Fruit fly (Drosophila melanogaster) whole organism, embryonic: ENCODE measurements around the gene miple1.

Experiments used
- CG10209 ChIP-seq: fragments of 200-800 bp; sonication (Bioruptor generic); optimal IDR thresholded peaks from 3 replicates; lab custom pipeline; 2017; ENCODE audit warnings: missing biosample characterization, mild to moderate bottlenecking, missing genetic modification characterization, missing genetic modification reagents
- CG14667 ChIP-seq: fragments of 200-800 bp; sonication (Bioruptor generic); IDR thresholded peaks from 2 replicates; pipeline ENCODE4 v1.3.6; 2022; ENCODE audit warnings: missing biosample characterization, missing genetic modification characterization
- CG15601 ChIP-seq: fragments of 200-800 bp; sonication (Bioruptor generic); optimal IDR thresholded peaks from 3 replicates; lab custom pipeline; 2019; ENCODE audit warnings: missing biosample characterization, mild to moderate bottlenecking, missing genetic modification characterization, moderate library complexity
- CG4328 ChIP-seq: fragments of 200-800 bp; sonication (Bioruptor generic); optimal IDR thresholded peaks from 3 replicates; lab custom pipeline; 2017; ENCODE audit warnings: missing biosample characterization, missing genetic modification reagents, missing genetic modification characterization
- CG9437 ChIP-seq: fragments of 200-800 bp; sonication (Bioruptor generic); optimal IDR thresholded peaks from 2 replicates; lab custom pipeline; 2018; ENCODE audit warnings: missing biosample characterization, mild to moderate bottlenecking, missing genetic modification characterization
- Hr39 ChIP-seq: fragments of >200 bp; optimal IDR thresholded peaks from 2 replicates; lab custom pipeline; 2017
- bsh ChIP-seq, 2 experiments: fragments of 200-800 bp; sonication (Bioruptor generic); optimal IDR thresholded peaks; 2 replicates each; lab custom pipeline; 2017 to 2018; ENCODE audit warnings: mild to moderate bottlenecking in 2 of 2, missing biosample characterization in 2 of 2, missing genetic modification characterization in 2 of 2, moderate library complexity in 1 of 2
- cwo ChIP-seq: fragments of 200-800 bp; sonication (Bioruptor generic); optimal IDR thresholded peaks from 3 replicates; lab custom pipeline; 2017; ENCODE audit warnings: missing biosample characterization, missing genetic modification characterization, mild to moderate bottlenecking, moderate library complexity, missing genetic modification reagents
- exex ChIP-seq: fragments of 200-800 bp; sonication (Bioruptor generic); optimal IDR thresholded peaks from 4 replicates; lab custom pipeline; 2018; ENCODE audit warnings: missing biosample characterization, mild to moderate bottlenecking, missing genetic modification characterization, moderate library complexity
- gcm2 ChIP-seq: fragments of 200-800 bp; sonication (Bioruptor generic); optimal IDR thresholded peaks from 2 replicates; lab custom pipeline; 2016; ENCODE audit warnings: missing biosample characterization, missing genetic modification characterization
- wdn ChIP-seq: fragments of 200-800 bp; sonication (Bioruptor generic); IDR thresholded peaks from 2 replicates; pipeline ENCODE4 v1.3.6; 2022; ENCODE audit warnings: missing biosample characterization, missing genetic modification characterization

DNA sequence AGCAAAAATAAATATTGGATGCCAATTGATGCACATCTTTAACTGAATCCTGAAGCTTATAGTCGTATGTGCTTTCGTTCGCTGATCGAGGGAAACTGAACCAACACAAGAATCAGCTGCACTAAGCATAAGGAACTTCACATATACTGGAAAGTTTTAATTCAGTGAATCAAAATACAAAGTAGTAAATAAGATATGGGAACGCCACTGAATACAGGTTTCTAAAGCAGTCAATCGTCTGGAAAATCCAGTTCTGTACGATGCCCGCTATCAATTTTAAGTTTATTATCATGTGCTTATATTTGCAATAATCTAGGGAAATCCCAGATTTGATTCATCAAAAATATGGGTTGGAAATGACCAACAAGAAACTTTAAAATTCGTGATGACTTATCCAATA is 34.8 kb upstream of the miple1 start, which contains the start of gene CG34454:
- TF ChIP-seq CG4328 (GFP tag; lab: Kevin White, UChicago) (no peak), exex (tag; lab: Kevin White, UChicago) (no peak), cwo (GFP tag; lab: Kevin White, UChicago) (no peak), bsh (GFP tag; optimal IDR thresholded peaks at IDR 0.05; lab: Kevin White, UChicago) (no peak), CG10209 (no peak), Hr39 (lab: Kevin White, UChicago) (no peak), CG14667 (no peak), wdn (GFP tag; lab: Robert Waterston, UW) (no peak), gcm2 (GFP tag; lab: Kevin White, UChicago) (no peak), CG15601 (no peak), CG9437 (GFP tag; lab: Kevin White, UChicago) (no peak)
